Fruit fly (Drosophila melanogaster) whole organism, embryonic: ENCODE measurements around the gene Pis.

Experiments
- Adf1 ChIP-seq: fragments of 200-800 bp; sonication (Bioruptor generic); IDR thresholded peaks from 2 replicates; pipeline ENCODE4 v1.3.6; 2022; ENCODE audit warnings: missing biosample characterization, missing genetic modification characterization
- CG11085 ChIP-seq: fragments of 200-800 bp; sonication (Bioruptor generic); IDR thresholded peaks from 2 replicates; pipeline ENCODE4 v1.3.6; 2022; ENCODE audit warnings: missing biosample characterization, missing genetic modification characterization
- CG11695 ChIP-seq: fragments of 200-800 bp; sonication (Bioruptor generic); IDR thresholded peaks from 3 replicates; pipeline ENCODE4 v1.3.6; 2022; ENCODE audit warnings: missing biosample characterization, missing genetic modification characterization
- CG14710 ChIP-seq: fragments of 200-800 bp; sonication (Bioruptor generic); optimal IDR thresholded peaks from 3 replicates; lab custom pipeline; 2019; ENCODE audit warnings: missing biosample characterization, mild to moderate bottlenecking, missing genetic modification characterization, moderate library complexity
- CG17568 ChIP-seq: fragments of 200-800 bp; sonication (Bioruptor generic); optimal IDR thresholded peaks from 2 replicates; lab custom pipeline; 2018; ENCODE audit warnings: missing biosample characterization, mild to moderate bottlenecking, missing genetic modification characterization, moderate library complexity
- CG17829 ChIP-seq: fragments of 200-800 bp; optimal IDR thresholded peaks from 2 replicates; lab custom pipeline; 2019; ENCODE audit warnings: missing biosample characterization, mild to moderate bottlenecking, missing genetic modification characterization, moderate library complexity
- CG18262 ChIP-seq: fragments of 200-800 bp; optimal IDR thresholded peaks from 3 replicates; lab custom pipeline; 2019; ENCODE audit warnings: missing biosample characterization, mild to moderate bottlenecking, missing genetic modification characterization, moderate library complexity
- CG2889 ChIP-seq: fragments of 200-800 bp; sonication (Bioruptor generic); IDR thresholded peaks from 3 replicates; pipeline ENCODE4 v1.3.6; 2022; ENCODE audit warnings: missing biosample characterization, missing genetic modification characterization
- CG30403 ChIP-seq: fragments of 200-800 bp; sonication (Bioruptor generic); optimal IDR thresholded peaks from 3 replicates; lab custom pipeline; 2016; ENCODE audit warnings: missing biosample characterization, missing genetic modification characterization
- CG32767 ChIP-seq: fragments of 200-800 bp; sonication (Bioruptor generic); IDR thresholded peaks from 2 replicates; pipeline ENCODE4 v1.3.6; 2022; ENCODE audit warnings: missing biosample characterization, missing genetic modification characterization
- CG3281 ChIP-seq: fragments of 200-800 bp; sonication (Bioruptor generic); optimal IDR thresholded peaks from 3 replicates; lab custom pipeline; 2017; ENCODE audit warnings: missing biosample characterization, mild to moderate bottlenecking, missing genetic modification characterization
- CG3407 ChIP-seq: fragments of 200-800 bp; sonication (Bioruptor generic); optimal IDR thresholded peaks from 2 replicates; lab custom pipeline; 2018; ENCODE audit warnings: missing biosample characterization, mild to moderate bottlenecking, missing genetic modification characterization
- CG4360 ChIP-seq: fragments of 200-800 bp; sonication (Bioruptor generic); IDR thresholded peaks from 2 replicates; pipeline ENCODE4 v1.3.6; 2022; ENCODE audit warnings: missing biosample characterization, missing genetic modification characterization
- CG4617 ChIP-seq: fragments of 200-800 bp; sonication (Bioruptor generic); optimal IDR thresholded peaks from 3 replicates; lab custom pipeline; 2016; ENCODE audit warnings: missing biosample characterization, missing genetic modification characterization, borderline replicate concordance
- CG4707 ChIP-seq: fragments of 200-800 bp; sonication (Bioruptor generic); optimal IDR thresholded peaks from 2 replicates; lab custom pipeline; 2018; ENCODE audit warnings: missing biosample characterization, mild to moderate bottlenecking, missing genetic modification characterization, moderate library complexity
- CG5245 ChIP-seq: fragments of 200-800 bp; sonication (Bioruptor generic); optimal IDR thresholded peaks from 3 replicates; lab custom pipeline; 2016; ENCODE audit warnings: missing biosample characterization, missing genetic modification characterization
- CG6175 ChIP-seq: fragments of 200-800 bp; sonication (Bioruptor generic); IDR thresholded peaks from 3 replicates; pipeline ENCODE4 v1.3.6; 2022; ENCODE audit warnings: missing biosample characterization, missing genetic modification characterization
- CG6689 ChIP-seq: fragments of 200-800 bp; sonication (Bioruptor generic); IDR thresholded peaks from 2 replicates; pipeline ENCODE4 v1.3.6; 2022; ENCODE audit warnings: missing biosample characterization, missing genetic modification characterization
- CrebB ChIP-seq: fragments of 200-800 bp; sonication (Bioruptor generic); optimal IDR thresholded peaks from 3 replicates; lab custom pipeline; 2018; ENCODE audit warnings: missing biosample characterization, mild to moderate bottlenecking, missing genetic modification characterization
- Deaf1 ChIP-seq: fragments of 200-800 bp; optimal IDR thresholded peaks from 3 replicates; lab custom pipeline; 2019; ENCODE audit warnings: missing biosample characterization, mild to moderate bottlenecking, missing genetic modification characterization, moderate library complexity
- Dip3 ChIP-seq: fragments of 200-800 bp; sonication (Bioruptor generic); optimal IDR thresholded peaks from 3 replicates; lab custom pipeline; 2016; ENCODE audit warnings: missing biosample characterization, missing genetic modification characterization
- Dp ChIP-seq: fragments of 200-800 bp; sonication (Bioruptor generic); optimal IDR thresholded peaks from 2 replicates; lab custom pipeline; 2018; ENCODE audit warnings: missing biosample characterization, mild to moderate bottlenecking, missing genetic modification characterization, moderate library complexity
- Eip74EF ChIP-seq, 2 experiments: fragments of 200-800 bp in 1 of 2; fragments of >200 bp in 1 of 2; sonication (Bioruptor generic) in 1 of 2; optimal IDR thresholded peaks; 2 replicates each; lab custom pipeline; 2017 to 2019; ENCODE audit warnings: missing biosample characterization in 2 of 2, missing genetic modification characterization in 2 of 2, mild to moderate bottlenecking in 1 of 2, moderate library complexity in 1 of 2
- HLH4C ChIP-seq: fragments of 200-800 bp; sonication (Bioruptor generic); IDR thresholded peaks from 3 replicates; pipeline ENCODE4 v1.3.6; 2022; ENCODE audit warnings: missing biosample characterization, missing genetic modification characterization; ENCODE audit not compliant: partially characterized antibody
- Hey ChIP-seq: fragments of 200-800 bp; sonication (Bioruptor generic); optimal IDR thresholded peaks from 3 replicates; lab custom pipeline; 2018; ENCODE audit warnings: missing biosample characterization, mild to moderate bottlenecking, missing genetic modification characterization
- Hr39 ChIP-seq: fragments of >200 bp; optimal IDR thresholded peaks from 2 replicates; lab custom pipeline; 2017
- Jarid2 ChIP-seq: fragments of 200-800 bp; sonication (Bioruptor generic); optimal IDR thresholded peaks from 3 replicates; lab custom pipeline; 2017; ENCODE audit warnings: mild to moderate bottlenecking, missing biosample characterization, missing genetic modification reagents, missing genetic modification characterization
- Kr ChIP-seq: fragments of 200-800 bp; sonication (Bioruptor generic); optimal IDR thresholded peaks from 2 replicates; lab custom pipeline; 2017; ENCODE audit warnings: missing biosample characterization, mild to moderate bottlenecking, missing genetic modification characterization
- Mes4 ChIP-seq: fragments of 200-800 bp; sonication (Bioruptor generic); optimal IDR thresholded peaks from 2 replicates; lab custom pipeline; 2016; ENCODE audit warnings: missing biosample characterization, missing genetic modification characterization
- NFAT ChIP-seq: fragments of 200-800 bp; sonication (Bioruptor generic); IDR thresholded peaks from 2 replicates; pipeline ENCODE4 v1.3.6; 2022; ENCODE audit warnings: missing biosample characterization, missing genetic modification characterization
- NfI ChIP-seq: fragments of 200-800 bp; sonication (Bioruptor generic); optimal IDR thresholded peaks from 3 replicates; lab custom pipeline; 2018; ENCODE audit warnings: missing biosample characterization, mild to moderate bottlenecking, missing genetic modification characterization, moderate library complexity
- bcd ChIP-seq: fragments of 200-800 bp; sonication (Bioruptor generic); optimal IDR thresholded peaks from 2 replicates; lab custom pipeline; 2017; ENCODE audit warnings: missing biosample characterization, mild to moderate bottlenecking, missing genetic modification characterization
- br ChIP-seq: fragments of >200 bp; optimal IDR thresholded peaks from 2 replicates; lab custom pipeline; 2017
- bsh ChIP-seq, 2 experiments: fragments of 200-800 bp; sonication (Bioruptor generic); optimal IDR thresholded peaks; 2 replicates each; lab custom pipeline; 2017 to 2018; ENCODE audit warnings: mild to moderate bottlenecking in 2 of 2, missing biosample characterization in 2 of 2, missing genetic modification characterization in 2 of 2, moderate library complexity in 1 of 2
- cad ChIP-seq: fragments of >200 bp; optimal IDR thresholded peaks from 2 replicates; lab custom pipeline; 2017; ENCODE audit warnings: missing biosample characterization, missing genetic modification characterization
- chinmo ChIP-seq: fragments of 200-800 bp; sonication (Bioruptor generic); IDR thresholded peaks from 4 replicates; pipeline ENCODE4 v1.3.6; 2022; ENCODE audit warnings: missing biosample characterization, missing genetic modification characterization; ENCODE audit not compliant: partially characterized antibody
- cwo ChIP-seq: fragments of 200-800 bp; sonication (Bioruptor generic); optimal IDR thresholded peaks from 3 replicates; lab custom pipeline; 2017; ENCODE audit warnings: missing biosample characterization, missing genetic modification characterization, mild to moderate bottlenecking, moderate library complexity, missing genetic modification reagents
- grau ChIP-seq: fragments of 200-800 bp; optimal IDR thresholded peaks from 3 replicates; lab custom pipeline; 2019; ENCODE audit warnings: missing biosample characterization, mild to moderate bottlenecking, missing genetic modification characterization, moderate library complexity
- insv ChIP-seq, 2 experiments: fragments of 200-800 bp; sonication (Bioruptor generic); optimal IDR thresholded peaks; 3 replicates each; lab custom pipeline; 2016 to 2018; ENCODE audit warnings: missing biosample characterization in 2 of 2, missing genetic modification characterization in 2 of 2
- inv ChIP-seq: fragments of 200-800 bp; sonication (Bioruptor generic); IDR thresholded peaks from 2 replicates; pipeline ENCODE4 v1.3.6; 2022; ENCODE audit warnings: missing biosample characterization, missing genetic modification characterization; ENCODE audit not compliant: partially characterized antibody
- jumu ChIP-seq: fragments of 200-800 bp; sonication (Bioruptor generic); optimal IDR thresholded peaks from 3 replicates; lab custom pipeline; 2016; ENCODE audit warnings: missing biosample characterization, missing genetic modification characterization
- lbe ChIP-seq: fragments of 200-800 bp; sonication (Bioruptor generic); optimal IDR thresholded peaks from 2 replicates; lab custom pipeline; 2016; ENCODE audit warnings: missing biosample characterization, mild to moderate bottlenecking, missing genetic modification characterization
- lilli ChIP-seq: fragments of 200-800 bp; sonication (Bioruptor generic); optimal IDR thresholded peaks from 3 replicates; lab custom pipeline; 2016; ENCODE audit warnings: missing biosample characterization, missing genetic modification characterization
- lmd ChIP-seq: fragments of 200-800 bp; sonication (Bioruptor generic); IDR thresholded peaks from 2 replicates; pipeline ENCODE4 v1.3.6; 2022; ENCODE audit warnings: missing biosample characterization, missing genetic modification characterization
- nerfin-1 ChIP-seq: fragments of 200-800 bp; sonication (Bioruptor generic); optimal IDR thresholded peaks from 3 replicates; lab custom pipeline; 2019; ENCODE audit warnings: missing biosample characterization, mild to moderate bottlenecking, missing genetic modification characterization, moderate library complexity
- pnt ChIP-seq: fragments of 200-800 bp; sonication (Bioruptor generic); optimal IDR thresholded peaks from 3 replicates; lab custom pipeline; 2016; ENCODE audit warnings: missing biosample characterization, missing genetic modification characterization
- rib ChIP-seq: fragments of 200-800 bp; sonication (Bioruptor generic); IDR thresholded peaks from 2 replicates; pipeline ENCODE4 v1.3.6; 2022; ENCODE audit warnings: missing biosample characterization, missing genetic modification characterization
- sqz ChIP-seq: fragments of 200-800 bp; sonication (Bioruptor generic); optimal IDR thresholded peaks from 3 replicates; lab custom pipeline; 2018; ENCODE audit warnings: missing biosample characterization, mild to moderate bottlenecking, missing genetic modification characterization
- trem ChIP-seq: fragments of 200-800 bp; optimal IDR thresholded peaks from 3 replicates; lab custom pipeline; 2019; ENCODE audit warnings: missing biosample characterization, mild to moderate bottlenecking, missing genetic modification characterization, moderate library complexity
- twi ChIP-seq: fragments of 200-800 bp; optimal IDR thresholded peaks from 2 replicates; lab custom pipeline; 2019; ENCODE audit warnings: missing biosample characterization, mild to moderate bottlenecking, missing genetic modification characterization, moderate library complexity
- zf30C ChIP-seq: fragments of 200-800 bp; sonication (Bioruptor generic); optimal IDR thresholded peaks from 3 replicates; lab custom pipeline; 2018; ENCODE audit warnings: missing biosample characterization, mild to moderate bottlenecking, missing genetic modification characterization

Pis gene

dm6 chrX:15709624-15709983 lies 6.0 kb upstream of the Pis start (continued):
- TF ChIP-seq CG4360 (GFP tag; lab: Robert Waterston, UW), result no peak
- TF ChIP-seq grau (tag; lab: Kevin White, UChicago), result peak; percentile 14
- no peak for TF ChIP-seq zf30C (GFP tag; lab: Kevin White, UChicago)
- TF ChIP-seq lbe (GFP tag; lab: Kevin White, UChicago), result no peak
- 0 out of 2 replicates have a peak, but pooled peaks have one; percentile 15 for TF ChIP-seq CG6689 (GFP tag; lab: Robert Waterston, UW)
- no peak for TF ChIP-seq NfI (GFP tag; lab: Kevin White, UChicago)
- no peak for TF ChIP-seq CG32767 (GFP tag; lab: Robert Waterston, UW)
- TF ChIP-seq lmd, result no peak
- TF ChIP-seq br, result no peak
- no peak for TF ChIP-seq Hr39 (lab: Kevin White, UChicago)
- no peak for TF ChIP-seq Hey (tag; lab: Kevin White, UChicago)
- TF ChIP-seq CG14710, result no peak
- TF ChIP-seq CG3281 (GFP tag; lab: Kevin White, UChicago), result no peak
- TF ChIP-seq CG5245, result no peak
- no peak for TF ChIP-seq Eip74EF (GFP tag; optimal IDR thresholded peaks at IDR 0.05; lab: Kevin White, UChicago)
- TF ChIP-seq Kr (GFP tag; lab: Kevin White, UChicago), result no peak
- TF ChIP-seq bcd (GFP tag; lab: Kevin White, UChicago), result peak; percentile 19
- TF ChIP-seq Dp, result no peak
- TF ChIP-seq CG11695 (GFP tag; lab: Robert Waterston, UW), result no peak
- TF ChIP-seq Mes4, result no peak
- TF ChIP-seq cad, result no peak
- TF ChIP-seq CG3407 (GFP tag; lab: Kevin White, UChicago), result no peak
- TF ChIP-seq HLH4C, result no peak
- peak; percentile 9 for TF ChIP-seq lilli (GFP tag; lab: Kevin White, UChicago)
- no peak for TF ChIP-seq inv (GFP tag; lab: Robert Waterston, UW)
- no peak for TF ChIP-seq Jarid2
- no peak for TF ChIP-seq CG4617 (GFP tag; lab: Kevin White, UChicago)
- TF ChIP-seq pnt (GFP tag; lab: Kevin White, UChicago), result no peak
- TF ChIP-seq bsh (GFP tag; optimal IDR thresholded peaks at IDR 0.05; lab: Kevin White, UChicago), result no peak
- no peak for TF ChIP-seq Dip3 (GFP tag; lab: Kevin White, UChicago)
- no peak for TF ChIP-seq CG18262
- TF ChIP-seq sqz (GFP tag; lab: Kevin White, UChicago), result no peak
- no peak for TF ChIP-seq trem (tag; lab: Kevin White, UChicago)
- TF ChIP-seq cwo, result no peak
- no peak for TF ChIP-seq nerfin-1
- no peak for TF ChIP-seq twi (tag; lab: Kevin White, UChicago)
- TF ChIP-seq CG11085 (GFP tag; lab: Robert Waterston, UW), result no peak
- no peak for TF ChIP-seq CG30403
- no peak for TF ChIP-seq NFAT
- no peak for TF ChIP-seq insv (GFP tag; optimal IDR thresholded peaks at IDR 0.05; lab: Kevin White, UChicago)
- no peak for TF ChIP-seq Deaf1 (tag; lab: Kevin White, UChicago)
- no peak for TF ChIP-seq CG2889 (GFP tag; lab: Robert Waterston, UW)
- TF ChIP-seq jumu, result no peak
- no peak for TF ChIP-seq CG17568 (GFP tag; lab: Kevin White, UChicago)
- 0 out of 4 replicates have a peak, but pooled peaks have one; percentile 8 for TF ChIP-seq chinmo (GFP tag; lab: Robert Waterston, UW)
- TF ChIP-seq CG4707 (GFP tag; lab: Kevin White, UChicago), result peak; percentile 98
- no peak for TF ChIP-seq CG17829 (tag; lab: Kevin White, UChicago)
- no peak for TF ChIP-seq CG6175 (GFP tag; lab: Robert Waterston, UW)
- TF ChIP-seq rib (GFP tag; lab: Robert Waterston, UW), result no peak
- TF ChIP-seq CrebB, result no peak
- TF ChIP-seq Adf1 (GFP tag; lab: Robert Waterston, UW), result no peak
